Fruit fly (Drosophila melanogaster) S2 (cell line): ENCODE data around the gene Ino80.

ENCODE experiments used
- CG8478 ChIP-seq: fragments of >200 bp; optimal IDR thresholded peaks from 2 replicates; lab custom pipeline; 2018
- CTCF ChIP-seq, 2 experiments: fragments of >200 bp; optimal IDR thresholded peaks; 2 replicates each; lab custom pipeline; 2018

- TF ChIP-seq CTCF (optimal IDR thresholded peaks at IDR 0.05; lab: Kevin White, UChicago): no peak
- no peak for TF ChIP-seq CG8478
Measured at dm6 chr3R:19350375-19350943, 52.5 kb downstream of the Ino80 start.
